Worm (Caenorhabditis elegans) whole organism, L3 larva: ENCODE results near the gene F59A1.6.

Experiments used
- nhr-76 ChIP-seq: fragments of 150-350 bp; sonication (generic microtip); optimal IDR thresholded peaks from 5 replicates; lab custom pipeline; 2014; ENCODE audit warnings: missing biosample characterization, missing genetic modification characterization
- snpc-4 ChIP-seq: fragments of 150-350 bp; optimal IDR thresholded peaks from 2 replicates; lab custom pipeline; 2014; ENCODE audit warnings: missing biosample characterization, missing genetic modification characterization
- unc-39 ChIP-seq: sonication (generic microtip); optimal IDR thresholded peaks from 4 replicates; lab custom pipeline; 2017; ENCODE audit warnings: missing biosample characterization, missing genetic modification characterization

DNA sequence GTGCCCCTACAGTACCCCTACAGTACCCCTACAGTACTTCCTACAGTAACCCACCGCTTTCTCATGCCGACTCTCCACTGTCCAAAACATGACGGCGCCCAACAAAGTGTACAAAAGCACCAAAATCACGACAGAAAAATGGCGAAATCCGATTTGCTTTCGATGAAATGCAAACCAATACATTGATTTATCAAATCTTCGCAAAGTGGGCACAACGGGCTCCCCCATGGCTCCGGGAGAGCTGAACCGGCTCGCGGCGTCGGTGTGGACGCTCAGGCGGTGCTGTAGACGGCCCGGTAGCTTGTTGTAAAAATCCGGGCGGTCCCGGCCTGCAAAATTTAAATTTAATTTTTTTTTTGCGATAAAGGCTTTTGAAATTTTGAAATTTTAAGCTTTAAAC is 27.4 kb downstream of the F59A1.6 start:
- TF ChIP-seq snpc-4 (tag; lab: Kevin White, UChicago) = no peak
- no peak for TF ChIP-seq unc-39 (tag; lab: Kevin White, UChicago)
- no peak for TF ChIP-seq nhr-76 (tag; lab: Kevin White, UChicago)
